Worm (Caenorhabditis elegans) whole organism, L4 larva: ENCODE data around the gene Y75B8A.19.

Experiments used
- aly-2 ChIP-seq: sonication (generic microtip); optimal IDR thresholded peaks from 2 replicates; lab custom pipeline; 2018; ENCODE audit warnings: missing biosample characterization, missing genetic modification characterization
- ceh-82 ChIP-seq: sonication (generic microtip); optimal IDR thresholded peaks from 2 replicates; lab custom pipeline; 2017; ENCODE audit warnings: missing biosample characterization, missing genetic modification characterization
- dpl-1 ChIP-seq: fragments of 150-350 bp; optimal IDR thresholded peaks from 2 replicates; lab custom pipeline; 2014; ENCODE audit warnings: missing biosample characterization, missing genetic modification reagents, missing genetic modification characterization
- nhr-11 ChIP-seq: fragments of 150-350 bp; optimal IDR thresholded peaks from 2 replicates; lab custom pipeline; 2014; ENCODE audit warnings: missing biosample characterization, missing genetic modification characterization
- pha-4 ChIP-seq, 2 experiments: fragments of 150-350 bp in 1 of 2; fragments of 200-800 bp in 1 of 2; sonication (Bioruptor generic) in 1 of 2; IDR thresholded peaks in 1 of 2; optimal IDR thresholded peaks in 1 of 2; 2 replicates each; pipeline versions ENCODE4 v1.3.6 to Lab custom; 2014 to 2022; ENCODE audit warnings: missing genetic modification characterization in 2 of 2, missing genetic modification reagents in 2 of 2, missing biosample characterization in 1 of 2, missing compliant biosample characterization in 1 of 2

DNA sequence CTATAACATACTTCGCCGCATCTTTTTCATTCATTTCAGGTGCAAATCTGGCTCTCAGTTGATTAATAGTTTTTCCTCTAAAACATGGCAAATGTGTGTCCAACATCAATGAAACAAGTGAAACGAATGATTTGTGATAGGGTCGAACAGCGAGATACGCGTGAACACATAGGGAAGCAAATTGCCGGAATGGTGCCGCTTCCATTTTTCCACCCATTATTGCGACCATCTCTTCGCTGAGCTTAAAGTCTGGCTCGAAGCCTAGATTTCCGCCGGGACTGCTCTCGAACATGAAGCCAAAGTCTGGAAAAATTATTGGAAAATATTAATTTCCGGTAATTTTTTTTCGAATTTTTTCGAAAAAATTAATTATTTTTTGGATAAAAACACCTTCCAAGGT is 26.9 kb downstream of the Y75B8A.19 start:
- TF ChIP-seq nhr-11 (tag; lab: Kevin White, UChicago) (no peak), dpl-1 (GFP tag; lab: Kevin White, UChicago) (no peak), pha-4 (GFP tag; IDR thresholded peaks at IDR 0.05; lab: Robert Waterston, UW) (no peak), pha-4 (tag; optimal IDR thresholded peaks at IDR 0.05; lab: Kevin White, UChicago) (no peak), ceh-82 (no peak), aly-2 (tag; lab: Kevin White, UChicago) (no peak)
